Fruit fly (Drosophila melanogaster) whole organism, prepupa: ENCODE data around the gene CG10700.

Source experiments
- CG11294 ChIP-seq: fragments of 200-800 bp; sonication (Bioruptor generic); IDR thresholded peaks from 2 replicates; pipeline ENCODE4 v1.3.6; 2022; ENCODE audit warnings: missing biosample characterization, missing genetic modification characterization
- CG11902 ChIP-seq: fragments of 200-800 bp; sonication (Bioruptor generic); optimal IDR thresholded peaks from 3 replicates; lab custom pipeline; 2016; ENCODE audit warnings: missing biosample characterization, missing genetic modification characterization
- CG1621 ChIP-seq: fragments of 200-800 bp; sonication (Bioruptor generic); optimal IDR thresholded peaks from 3 replicates; lab custom pipeline; 2018; ENCODE audit warnings: missing biosample characterization, mild to moderate bottlenecking, missing genetic modification characterization
- CG3032 ChIP-seq: fragments of 200-800 bp; optimal IDR thresholded peaks from 2 replicates; lab custom pipeline; 2019; ENCODE audit warnings: missing biosample characterization, mild to moderate bottlenecking, missing genetic modification characterization, moderate library complexity
- CG31627 ChIP-seq: fragments of 200-800 bp; sonication (Bioruptor generic); optimal IDR thresholded peaks from 3 replicates; lab custom pipeline; 2016; ENCODE audit warnings: missing biosample characterization, missing genetic modification characterization
- CG32006 ChIP-seq: fragments of 200-800 bp; sonication (Bioruptor generic); optimal IDR thresholded peaks from 3 replicates; lab custom pipeline; 2017; ENCODE audit warnings: missing biosample characterization, mild to moderate bottlenecking, missing genetic modification characterization
- CG34406 ChIP-seq: fragments of 200-800 bp; sonication (Bioruptor generic); optimal IDR thresholded peaks from 3 replicates; lab custom pipeline; 2016; ENCODE audit warnings: missing biosample characterization, missing genetic modification characterization
- CG3919 ChIP-seq: fragments of 200-800 bp; sonication (Bioruptor generic); optimal IDR thresholded peaks from 3 replicates; lab custom pipeline; 2016; ENCODE audit warnings: missing biosample characterization, missing genetic modification characterization
- CG4318 ChIP-seq: fragments of 200-800 bp; sonication (Bioruptor generic); optimal IDR thresholded peaks from 3 replicates; lab custom pipeline; 2017; ENCODE audit warnings: missing biosample characterization, mild to moderate bottlenecking, missing genetic modification characterization
- CG6163 ChIP-seq: fragments of 200-800 bp; sonication (Bioruptor generic); IDR thresholded peaks from 3 replicates; pipeline ENCODE4 v1.3.6; 2022; ENCODE audit warnings: missing biosample characterization, missing genetic modification characterization
- CG6792 ChIP-seq: fragments of 200-800 bp; sonication (Bioruptor generic); optimal IDR thresholded peaks from 3 replicates; lab custom pipeline; 2016; ENCODE audit warnings: missing biosample characterization, missing genetic modification characterization
- CG6808 ChIP-seq: fragments of 200-800 bp; sonication (Bioruptor generic); optimal IDR thresholded peaks from 3 replicates; lab custom pipeline; 2017; ENCODE audit warnings: missing biosample characterization, missing genetic modification characterization, mild to moderate bottlenecking, moderate library complexity, missing genetic modification reagents
- CG7368 ChIP-seq: fragments of 200-800 bp; sonication (Bioruptor generic); optimal IDR thresholded peaks from 3 replicates; lab custom pipeline; 2016; ENCODE audit warnings: missing biosample characterization, missing genetic modification characterization
- CG8319 ChIP-seq: fragments of 200-800 bp; sonication (Bioruptor generic); optimal IDR thresholded peaks from 3 replicates; lab custom pipeline; 2016; ENCODE audit warnings: missing biosample characterization, missing genetic modification characterization
- CG8632 ChIP-seq: fragments of 200-800 bp; sonication (Bioruptor generic); optimal IDR thresholded peaks from 3 replicates; lab custom pipeline; 2016; ENCODE audit warnings: missing biosample characterization, missing genetic modification characterization
- CG9139 ChIP-seq: fragments of 200-800 bp; sonication (Bioruptor generic); optimal IDR thresholded peaks from 3 replicates; lab custom pipeline; 2017; ENCODE audit warnings: missing biosample characterization, mild to moderate bottlenecking, missing genetic modification characterization
- Eip78C ChIP-seq: fragments of 200-800 bp; sonication (Bioruptor generic); peaks from one replicate; lab custom pipeline; 2016; ENCODE audit warnings: missing biosample characterization, missing genetic modification characterization
- Eip93F ChIP-seq: fragments of 200-800 bp; sonication (Bioruptor generic); optimal IDR thresholded peaks from 2 replicates; lab custom pipeline; 2016; ENCODE audit warnings: missing biosample characterization, mild to moderate bottlenecking, missing genetic modification characterization
- Hr38 ChIP-seq: sonication (Bioruptor generic); optimal IDR thresholded peaks from 2 replicates; lab custom pipeline; 2016; ENCODE audit warnings: missing biosample characterization, missing genetic modification characterization
- Hr39 ChIP-seq: fragments of 200-800 bp; sonication (Bioruptor generic); optimal IDR thresholded peaks from 2 replicates; lab custom pipeline; 2016; ENCODE audit warnings: missing biosample characterization, missing genetic modification characterization
- Hr4 ChIP-seq: fragments of 200-800 bp; sonication (Bioruptor generic); optimal IDR thresholded peaks from 3 replicates; lab custom pipeline; 2016; ENCODE audit warnings: missing biosample characterization, missing genetic modification characterization
- Lpt ChIP-seq: fragments of 200-800 bp; sonication (Bioruptor generic); optimal IDR thresholded peaks from 3 replicates; lab custom pipeline; 2016; ENCODE audit warnings: missing biosample characterization, missing genetic modification characterization
- Met ChIP-seq: fragments of 200-800 bp; sonication (Bioruptor generic); optimal IDR thresholded peaks from 3 replicates; lab custom pipeline; 2016; ENCODE audit warnings: missing biosample characterization, missing genetic modification characterization
- OdsH ChIP-seq: fragments of 200-800 bp; sonication (Bioruptor generic); optimal IDR thresholded peaks from 3 replicates; lab custom pipeline; 2016; ENCODE audit warnings: missing biosample characterization, missing genetic modification characterization
- Smox ChIP-seq: fragments of 200-800 bp; sonication (Bioruptor generic); optimal IDR thresholded peaks from 3 replicates; lab custom pipeline; 2016; ENCODE audit warnings: missing biosample characterization, missing genetic modification characterization
- cyc ChIP-seq: fragments of 200-800 bp; sonication (Bioruptor generic); optimal IDR thresholded peaks from 3 replicates; lab custom pipeline; 2016; ENCODE audit warnings: missing biosample characterization, missing genetic modification characterization
- dsx ChIP-seq: fragments of 200-800 bp; optimal IDR thresholded peaks from 3 replicates; lab custom pipeline; 2019; ENCODE audit warnings: missing biosample characterization, mild to moderate bottlenecking, missing genetic modification characterization, moderate library complexity; ENCODE audit not compliant: poor library complexity, severe bottlenecking
- eg ChIP-seq: fragments of 200-800 bp; sonication (Bioruptor generic); IDR thresholded peaks from 3 replicates; pipeline ENCODE4 v1.3.6; 2022; ENCODE audit warnings: missing biosample characterization, missing genetic modification characterization
- esn ChIP-seq: fragments of 200-800 bp; sonication (Bioruptor generic); optimal IDR thresholded peaks from 2 replicates; lab custom pipeline; 2016; ENCODE audit warnings: missing biosample characterization, mild to moderate bottlenecking, missing genetic modification characterization, moderate library complexity
- fd85E ChIP-seq: fragments of 200-800 bp; sonication (Bioruptor generic); optimal IDR thresholded peaks from 3 replicates; lab custom pipeline; 2016; ENCODE audit warnings: missing biosample characterization, missing genetic modification characterization
- lz ChIP-seq: fragments of 200-800 bp; sonication (Bioruptor generic); optimal IDR thresholded peaks from 3 replicates; lab custom pipeline; 2016; ENCODE audit warnings: missing biosample characterization, missing genetic modification characterization
- pdm3 ChIP-seq: fragments of 200-800 bp; sonication (Bioruptor generic); optimal IDR thresholded peaks from 3 replicates; lab custom pipeline; 2016; ENCODE audit warnings: missing biosample characterization, missing genetic modification characterization
- salr ChIP-seq, 2 experiments: fragments of 200-800 bp; sonication (Bioruptor generic); optimal IDR thresholded peaks; 3 replicates each; lab custom pipeline; 2016 to 2018; ENCODE audit warnings: missing biosample characterization in 2 of 2, missing genetic modification characterization in 2 of 2, mild to moderate bottlenecking in 1 of 2
- spab ChIP-seq: fragments of 200-800 bp; sonication (Bioruptor generic); optimal IDR thresholded peaks from 2 replicates; lab custom pipeline; 2017; ENCODE audit warnings: missing biosample characterization, mild to moderate bottlenecking, missing genetic modification characterization, missing genetic modification reagents
- ss ChIP-seq, 2 experiments: fragments of 200-800 bp; sonication (Bioruptor generic); optimal IDR thresholded peaks; 2 replicates in 1 of 2; 3 replicates in 1 of 2; lab custom pipeline; 2017 to 2018; ENCODE audit warnings: mild to moderate bottlenecking in 2 of 2, missing biosample characterization in 2 of 2, missing genetic modification characterization in 2 of 2, moderate library complexity in 1 of 2
- svp ChIP-seq: fragments of 200-800 bp; sonication (Bioruptor generic); peaks from one replicate; lab custom pipeline; 2016; ENCODE audit warnings: missing biosample characterization, missing genetic modification characterization
- topi ChIP-seq: fragments of 200-800 bp; sonication (Bioruptor generic); optimal IDR thresholded peaks from 3 replicates; lab custom pipeline; 2016; ENCODE audit warnings: missing biosample characterization, missing genetic modification characterization

Gene CG10700

DNA sequence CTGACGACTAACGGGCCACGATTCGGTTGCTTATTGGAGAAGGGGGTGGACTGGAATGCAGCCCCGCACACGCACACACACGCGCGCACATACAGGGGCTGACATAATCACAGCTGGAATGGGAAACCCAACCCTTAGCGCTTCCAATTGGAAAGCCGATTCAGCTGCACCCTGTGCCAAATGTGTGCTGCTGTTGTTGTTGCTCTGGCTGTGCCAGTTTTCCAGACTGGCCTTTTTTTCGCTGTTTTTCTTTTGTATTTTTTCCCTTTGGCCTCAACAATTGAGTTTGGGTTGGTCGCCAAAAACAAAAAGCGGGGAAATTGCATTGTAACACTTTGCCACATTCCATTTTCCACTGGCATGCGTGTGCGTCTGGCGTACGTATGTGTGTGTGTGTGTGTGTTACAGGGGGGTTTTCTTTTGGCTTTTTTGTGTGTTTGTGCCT lies 4.5 kb upstream of the CG10700 start:
- TF ChIP-seq CG6163 (GFP tag; lab: Robert Waterston, UW), result 0 out of 3 replicates have a peak, but pooled peaks have one; percentile 21
- TF ChIP-seq pdm3 (GFP tag; lab: Kevin White, UChicago), result no peak
- no peak for TF ChIP-seq esn (GFP tag; lab: Kevin White, UChicago)

DNA sequence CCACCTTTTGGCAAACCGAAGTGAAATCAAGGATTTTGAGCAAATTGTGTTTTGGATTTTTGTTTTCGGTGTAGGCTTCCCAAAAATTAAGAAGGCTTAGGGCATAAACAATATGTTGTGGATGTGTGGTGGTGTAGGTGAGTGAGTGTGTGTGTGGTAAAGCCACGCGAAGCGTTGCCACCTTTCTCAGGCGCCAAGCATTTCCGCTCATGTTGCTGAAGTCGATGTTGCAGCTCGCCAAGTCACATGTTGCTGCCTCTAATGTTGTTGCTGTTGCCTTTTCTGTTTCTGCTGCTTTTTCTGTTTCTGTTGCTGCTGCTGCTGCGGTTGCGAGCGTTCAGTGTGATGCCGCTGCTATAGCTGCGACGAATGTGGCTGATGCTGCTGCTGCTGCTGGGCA lies 914 bp upstream of the CG10700 start:
- TF ChIP-seq dsx (GFP tag; lab: Kevin White, UChicago) (no peak), CG6808 (GFP tag; lab: Kevin White, UChicago) (no peak), CG9139 (no peak), CG31627 (GFP tag; lab: Kevin White, UChicago) (no peak), Hr38 (no peak), Hr39 (GFP tag; lab: Kevin White, UChicago) (no peak), CG11902 (GFP tag; lab: Kevin White, UChicago) (no peak), Eip93F (GFP tag; lab: Kevin White, UChicago) (no peak), CG4318 (no peak), CG11294 (no peak), CG8319 (GFP tag; lab: Kevin White, UChicago) (no peak)

DNA sequence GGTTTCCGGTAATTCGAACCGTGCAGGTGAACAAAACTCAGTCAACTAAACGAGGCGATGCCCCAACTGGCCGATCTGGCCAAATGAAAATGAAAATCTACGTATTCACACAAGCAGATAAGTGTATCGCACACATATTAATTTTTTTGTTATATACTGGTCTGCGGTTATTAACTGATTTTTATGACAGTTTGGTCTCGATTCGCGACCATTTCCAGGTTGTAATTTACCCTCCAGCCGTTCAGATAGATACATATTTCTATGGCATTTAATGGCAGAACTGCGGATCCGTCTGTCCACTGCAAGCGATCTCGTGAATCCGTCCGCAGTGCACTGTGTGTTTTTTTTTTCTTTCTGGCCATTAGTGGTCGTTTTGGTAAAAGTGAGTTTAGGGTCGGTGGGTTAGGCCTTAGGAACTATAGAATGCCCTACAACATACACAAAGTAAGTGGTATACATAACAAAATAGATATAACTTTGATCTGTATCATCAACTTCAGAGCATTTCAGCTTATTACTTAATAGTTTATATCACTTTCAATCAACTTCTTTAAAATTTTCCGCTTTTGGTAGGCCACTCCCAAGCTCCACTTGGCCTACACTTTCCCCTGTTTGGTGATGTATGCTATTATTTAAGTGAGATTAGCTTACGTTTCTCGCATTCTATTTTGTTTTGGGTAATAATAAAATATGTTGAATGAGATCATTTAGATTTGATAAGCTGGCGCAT lies 4.6 kb downstream of the CG10700 start, which contains the start of gene CG17572:
TSS of gene CG17572 (minus strand) at position 51 of the 730 bp plus-strand sequence.
- peak; percentile 13 for TF ChIP-seq Eip78C
- no peak for TF ChIP-seq CG9139

DNA sequence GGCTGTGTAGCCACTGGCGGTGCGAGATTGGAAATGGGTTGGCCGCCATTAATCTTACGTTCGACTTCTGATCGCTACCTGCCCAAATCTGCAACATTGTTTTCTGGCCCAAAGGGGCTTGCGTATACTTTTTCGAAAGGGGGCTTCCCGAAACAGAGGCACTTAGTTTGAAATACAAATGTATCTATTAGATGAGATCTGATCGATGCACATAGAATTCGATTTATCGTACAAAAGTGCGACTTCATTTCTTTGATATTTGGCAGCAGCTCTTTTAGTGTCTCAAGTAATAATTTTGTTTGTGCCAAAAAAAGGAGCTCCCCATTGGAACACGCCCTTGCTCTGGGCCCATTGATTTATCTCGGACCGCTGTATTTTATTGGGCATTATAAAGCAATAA lies 7.1 kb downstream of the CG10700 start:
- TF ChIP-seq dsx (GFP tag; lab: Kevin White, UChicago) (peak; percentile 82), fd85E (no peak), Smox (GFP tag; lab: Kevin White, UChicago) (peak; percentile 21), salr (GFP tag; optimal IDR thresholded peaks at IDR 0.05; lab: Kevin White, UChicago) (no peak), CG3919 (GFP tag; lab: Kevin White, UChicago) (no peak), svp (GFP tag; lab: Kevin White, UChicago) (peak; percentile 62), CG1621 (no peak), CG3032 (tag; lab: Kevin White, UChicago) (no peak), spab (GFP tag; lab: Kevin White, UChicago) (no peak), Hr39 (GFP tag; lab: Kevin White, UChicago) (peak; percentile 9), cyc (GFP tag; lab: Kevin White, UChicago) (no peak), esn (GFP tag; lab: Kevin White, UChicago) (peak; percentile 15), OdsH (GFP tag; lab: Kevin White, UChicago) (no peak), CG7368 (GFP tag; lab: Kevin White, UChicago) (no peak), lz (GFP tag; lab: Kevin White, UChicago) (peak; percentile 5), topi (GFP tag; lab: Kevin White, UChicago) (peak; percentile 20), Met (peak; percentile 25), CG8632 (GFP tag; lab: Kevin White, UChicago) (no peak), Eip78C (peak; percentile 56)
- TF ChIP-seq, all 60 proteins: peak for 9

- peak; percentile 47 for TF ChIP-seq CG32006 (GFP tag; lab: Kevin White, UChicago)
- TF ChIP-seq CG34406 (GFP tag; lab: Kevin White, UChicago), result no peak
- peak; percentile 74 for TF ChIP-seq Eip78C
- no peak for TF ChIP-seq CG7368 (GFP tag; lab: Kevin White, UChicago)
- peak; percentile 1 for TF ChIP-seq Hr39 (GFP tag; lab: Kevin White, UChicago)
- no peak for TF ChIP-seq ss (GFP tag; optimal IDR thresholded peaks at IDR 0.05; lab: Kevin White, UChicago)
- no peak for TF ChIP-seq CG8632 (GFP tag; lab: Kevin White, UChicago)
- TF ChIP-seq Hr4 (GFP tag; lab: Kevin White, UChicago), result no peak
- TF ChIP-seq eg, result peak; percentile 55; the same call in 2 of the 3 replicates
- no peak for TF ChIP-seq Lpt (GFP tag; lab: Kevin White, UChicago)
- TF ChIP-seq CG6792 (GFP tag; lab: Kevin White, UChicago), result no peak
Measured at dm6 chr2L:19069548-19070145, 9.2 kb downstream of the CG10700 start, which contains the start of gene CG10702. Gene CG10702, minus strand, starts transcription at chr2L:19069851.
